Worm (Caenorhabditis elegans) whole organism, midembryonic: ENCODE measurements around the gene C53A5.9.

Experiments
- T22C8.4 ChIP-seq: fragments of 200-800 bp; sonication (Bioruptor generic); IDR thresholded peaks from 2 replicates; pipeline ENCODE4 v1.3.6; 2022; ENCODE audit warnings: missing genetic modification characterization, missing compliant biosample characterization
- cog-1 ChIP-seq: sonication (generic microtip); optimal IDR thresholded peaks from 2 replicates; lab custom pipeline; 2016; ENCODE audit warnings: missing genetic modification characterization, missing compliant biosample characterization
- flt-1 ChIP-seq: fragments of 200-800 bp; sonication (Bioruptor generic); IDR thresholded peaks from 2 replicates; pipeline ENCODE4 v1.3.6; 2022; ENCODE audit warnings: missing genetic modification characterization, missing compliant biosample characterization
- klf-2 ChIP-seq: fragments of 200-800 bp; sonication (Bioruptor generic); conservative IDR thresholded peaks from 2 replicates; pipeline ENCODE4 v1.3.6; 2022; ENCODE audit warnings: missing genetic modification reagents, missing genetic modification characterization, missing compliant biosample characterization
- med-1 ChIP-seq: sonication (generic microtip); optimal IDR thresholded peaks from 2 replicates; lab custom pipeline; 2017; ENCODE audit warnings: missing genetic modification characterization, mild to moderate bottlenecking, missing compliant biosample characterization, antibody characterized with exemption, missing genetic modification reagents; ENCODE audit not compliant: insufficient read depth
- ref-1 ChIP-seq: fragments of 200-800 bp; sonication (Bioruptor generic); conservative IDR thresholded peaks from 2 replicates; pipeline ENCODE4 v1.3.6; 2022; ENCODE audit warnings: missing genetic modification reagents, missing genetic modification characterization, missing compliant biosample characterization
- tab-1 ChIP-seq: fragments of 200-800 bp; sonication (Bioruptor generic); IDR thresholded peaks from 2 replicates; pipeline ENCODE4 v1.3.6; 2022; ENCODE audit warnings: missing genetic modification characterization, missing compliant biosample characterization
- ztf-23 ChIP-seq: fragments of 200-800 bp; sonication (Bioruptor generic); IDR thresholded peaks from 2 replicates; pipeline ENCODE4 v1.3.6; 2022; ENCODE audit warnings: missing genetic modification reagents, missing genetic modification characterization, missing compliant biosample characterization
- ztf-29 ChIP-seq: fragments of 200-800 bp; sonication (Bioruptor generic); IDR thresholded peaks from 2 replicates; pipeline ENCODE4 v1.3.6; 2022; ENCODE audit warnings: missing genetic modification reagents, missing genetic modification characterization, missing compliant biosample characterization

Gene C53A5.9

ce11 chrV:14558757-14559156 lies at the start of gene C53A5.9:
TSS of gene C53A5.9 (minus strand) at chrV:14558857.
- TF ChIP-seq cog-1 (tag; lab: Kevin White, UChicago) = no peak
- TF ChIP-seq klf-2 (GFP tag; lab: Robert Waterston, UW) = no peak
- TF ChIP-seq ztf-23 (GFP tag; lab: Robert Waterston, UW) = no peak
- TF ChIP-seq tab-1 (GFP tag; lab: Robert Waterston, UW) = no peak
- TF ChIP-seq flt-1 (GFP tag; lab: Robert Waterston, UW) = no peak
- TF ChIP-seq med-1 = no peak
- no peak for TF ChIP-seq ztf-29
- TF ChIP-seq T22C8.4 = no peak
- no peak for TF ChIP-seq ref-1 (GFP tag; lab: Robert Waterston, UW)

ce11 chrV:14603755-14604154 lies 45.1 kb upstream of the C53A5.9 start:
- TF ChIP-seq tab-1 (GFP tag; lab: Robert Waterston, UW) = no peak
- no peak for TF ChIP-seq med-1
- no peak for TF ChIP-seq cog-1 (tag; lab: Kevin White, UChicago)
- TF ChIP-seq ztf-29 = no peak
- no peak for TF ChIP-seq flt-1 (GFP tag; lab: Robert Waterston, UW)
- no peak for TF ChIP-seq klf-2 (GFP tag; lab: Robert Waterston, UW)
- no peak for TF ChIP-seq ztf-23 (GFP tag; lab: Robert Waterston, UW)
- TF ChIP-seq ref-1 (GFP tag; lab: Robert Waterston, UW) = no peak
- no peak for TF ChIP-seq T22C8.4

- TF ChIP-seq cog-1 (tag; lab: Kevin White, UChicago) = no peak
- no peak for TF ChIP-seq med-1
- no peak for TF ChIP-seq ztf-23 (GFP tag; lab: Robert Waterston, UW)
- no peak for TF ChIP-seq tab-1 (GFP tag; lab: Robert Waterston, UW)
- no peak for TF ChIP-seq ztf-29
- no peak for TF ChIP-seq ref-1 (GFP tag; lab: Robert Waterston, UW)
- no peak for TF ChIP-seq flt-1 (GFP tag; lab: Robert Waterston, UW)
- TF ChIP-seq klf-2 (GFP tag; lab: Robert Waterston, UW) = no peak
- TF ChIP-seq T22C8.4 = no peak
Measured at ce11 chrV:14599972-14600371, 41.3 kb upstream of the C53A5.9 start, which contains the start of gene glb-22. TSS of gene glb-22 (plus strand) at chrV:14600272.

ce11 chrV:14597681-14598184 lies 39.1 kb upstream of the C53A5.9 start, which contains the start of gene R11H6.2:
TSS of gene R11H6.2 (plus strand) at chrV:14598006.
- TF ChIP-seq cog-1 (tag; lab: Kevin White, UChicago) = no peak
- no peak for TF ChIP-seq ztf-29
- no peak for TF ChIP-seq klf-2 (GFP tag; lab: Robert Waterston, UW)
- TF ChIP-seq T22C8.4 = no peak
- TF ChIP-seq med-1 = no peak
- TF ChIP-seq ref-1 (GFP tag; lab: Robert Waterston, UW) = no peak
- TF ChIP-seq tab-1 (GFP tag; lab: Robert Waterston, UW) = no peak

ce11 chrV:14597005-14597680 lies 38.5 kb upstream of the C53A5.9 start, which contains the start of gene pes-9:
TSS of gene pes-9 (minus strand) at chrV:14597034.
- TF ChIP-seq cog-1 (tag; lab: Kevin White, UChicago) (no peak), tab-1 (GFP tag; lab: Robert Waterston, UW) (no peak), ztf-29 (no peak), T22C8.4 (no peak), med-1 (no peak), ztf-23 (GFP tag; lab: Robert Waterston, UW) (no peak), flt-1 (GFP tag; lab: Robert Waterston, UW) (no peak), ref-1 (GFP tag; lab: Robert Waterston, UW) (no peak), klf-2 (GFP tag; lab: Robert Waterston, UW) (no peak)

- TF ChIP-seq T22C8.4 (no peak), ztf-29 (no peak), flt-1 (GFP tag; lab: Robert Waterston, UW) (no peak), ztf-23 (GFP tag; lab: Robert Waterston, UW) (no peak), ref-1 (GFP tag; lab: Robert Waterston, UW) (no peak), klf-2 (GFP tag; lab: Robert Waterston, UW) (no peak), med-1 (no peak), tab-1 (GFP tag; lab: Robert Waterston, UW) (no peak), cog-1 (tag; lab: Kevin White, UChicago) (no peak)
Measured at ce11 chrV:14595984-14596383, 37.3 kb upstream of the C53A5.9 start.

ce11 chrV:14594943-14595342 lies 36.3 kb upstream of the C53A5.9 start:
- no peak for TF ChIP-seq ztf-23 (GFP tag; lab: Robert Waterston, UW)
- no peak for TF ChIP-seq med-1
- TF ChIP-seq flt-1 (GFP tag; lab: Robert Waterston, UW) = no peak
- TF ChIP-seq cog-1 (tag; lab: Kevin White, UChicago) = no peak
- no peak for TF ChIP-seq tab-1 (GFP tag; lab: Robert Waterston, UW)
- TF ChIP-seq ref-1 (GFP tag; lab: Robert Waterston, UW) = no peak
- no peak for TF ChIP-seq klf-2 (GFP tag; lab: Robert Waterston, UW)
- no peak for TF ChIP-seq T22C8.4
- no peak for TF ChIP-seq ztf-29

ce11 chrV:14594103-14594502 lies 35.4 kb upstream of the C53A5.9 start:
- TF ChIP-seq cog-1 (tag; lab: Kevin White, UChicago) (no peak), tab-1 (GFP tag; lab: Robert Waterston, UW) (no peak), T22C8.4 (no peak), klf-2 (GFP tag; lab: Robert Waterston, UW) (no peak)

ce11 chrV:14585351-14585750 lies 26.7 kb upstream of the C53A5.9 start, which contains the start of gene Y40H4A.2:
TSS of gene Y40H4A.2 (minus strand) at chrV:14585451.
- TF ChIP-seq ref-1 (GFP tag; lab: Robert Waterston, UW) (no peak), klf-2 (GFP tag; lab: Robert Waterston, UW) (no peak), cog-1 (tag; lab: Kevin White, UChicago) (no peak), T22C8.4 (no peak), ztf-23 (GFP tag; lab: Robert Waterston, UW) (no peak)
